Fruit fly (Drosophila melanogaster) whole organism, prepupa: ENCODE measurements around the gene CG5611.

ENCODE experiments used
- CG10631 ChIP-seq: fragments of 200-800 bp; sonication (Bioruptor generic); optimal IDR thresholded peaks from 2 replicates; lab custom pipeline; 2016; ENCODE audit warnings: missing biosample characterization, missing genetic modification characterization
- CG11294 ChIP-seq: fragments of 200-800 bp; sonication (Bioruptor generic); IDR thresholded peaks from 2 replicates; pipeline ENCODE4 v1.3.6; 2022; ENCODE audit warnings: missing biosample characterization, missing genetic modification characterization
- CG11762 ChIP-seq: fragments of 200-800 bp; sonication (Bioruptor generic); optimal IDR thresholded peaks from 3 replicates; lab custom pipeline; 2016; ENCODE audit warnings: missing biosample characterization, missing genetic modification characterization; ENCODE audit not compliant: insufficient read depth
- CG11902 ChIP-seq: fragments of 200-800 bp; sonication (Bioruptor generic); optimal IDR thresholded peaks from 3 replicates; lab custom pipeline; 2016; ENCODE audit warnings: missing biosample characterization, missing genetic modification characterization
- CG15336 ChIP-seq: fragments of 200-800 bp; sonication (Bioruptor generic); IDR thresholded peaks from 2 replicates; pipeline ENCODE4 v1.3.6; 2022; ENCODE audit warnings: missing biosample characterization, missing genetic modification characterization
- CG16779 ChIP-seq: fragments of 200-800 bp; sonication (Bioruptor generic); optimal IDR thresholded peaks from 3 replicates; lab custom pipeline; 2017; ENCODE audit warnings: missing biosample characterization, mild to moderate bottlenecking, missing genetic modification characterization
- CG3032 ChIP-seq: fragments of 200-800 bp; optimal IDR thresholded peaks from 2 replicates; lab custom pipeline; 2019; ENCODE audit warnings: missing biosample characterization, mild to moderate bottlenecking, missing genetic modification characterization, moderate library complexity
- CG31627 ChIP-seq: fragments of 200-800 bp; sonication (Bioruptor generic); optimal IDR thresholded peaks from 3 replicates; lab custom pipeline; 2016; ENCODE audit warnings: missing biosample characterization, missing genetic modification characterization
- CG32006 ChIP-seq: fragments of 200-800 bp; sonication (Bioruptor generic); optimal IDR thresholded peaks from 3 replicates; lab custom pipeline; 2017; ENCODE audit warnings: missing biosample characterization, mild to moderate bottlenecking, missing genetic modification characterization
- CG34406 ChIP-seq: fragments of 200-800 bp; sonication (Bioruptor generic); optimal IDR thresholded peaks from 3 replicates; lab custom pipeline; 2016; ENCODE audit warnings: missing biosample characterization, missing genetic modification characterization
- CG6163 ChIP-seq: fragments of 200-800 bp; sonication (Bioruptor generic); IDR thresholded peaks from 3 replicates; pipeline ENCODE4 v1.3.6; 2022; ENCODE audit warnings: missing biosample characterization, missing genetic modification characterization
- CG6792 ChIP-seq: fragments of 200-800 bp; sonication (Bioruptor generic); optimal IDR thresholded peaks from 3 replicates; lab custom pipeline; 2016; ENCODE audit warnings: missing biosample characterization, missing genetic modification characterization
- CG6808 ChIP-seq: fragments of 200-800 bp; sonication (Bioruptor generic); optimal IDR thresholded peaks from 3 replicates; lab custom pipeline; 2017; ENCODE audit warnings: missing biosample characterization, missing genetic modification characterization, mild to moderate bottlenecking, moderate library complexity, missing genetic modification reagents
- CG7368 ChIP-seq: fragments of 200-800 bp; sonication (Bioruptor generic); optimal IDR thresholded peaks from 3 replicates; lab custom pipeline; 2016; ENCODE audit warnings: missing biosample characterization, missing genetic modification characterization
- CG8119 ChIP-seq: fragments of 200-800 bp; sonication (Bioruptor generic); IDR thresholded peaks from 3 replicates; pipeline ENCODE4 v1.3.6; 2022; ENCODE audit warnings: missing biosample characterization, missing genetic modification characterization
- CG8632 ChIP-seq: fragments of 200-800 bp; sonication (Bioruptor generic); optimal IDR thresholded peaks from 3 replicates; lab custom pipeline; 2016; ENCODE audit warnings: missing biosample characterization, missing genetic modification characterization
- CG9139 ChIP-seq: fragments of 200-800 bp; sonication (Bioruptor generic); optimal IDR thresholded peaks from 3 replicates; lab custom pipeline; 2017; ENCODE audit warnings: missing biosample characterization, mild to moderate bottlenecking, missing genetic modification characterization
- Eip78C ChIP-seq: fragments of 200-800 bp; sonication (Bioruptor generic); peaks from one replicate; lab custom pipeline; 2016; ENCODE audit warnings: missing biosample characterization, missing genetic modification characterization
- Eip93F ChIP-seq: fragments of 200-800 bp; sonication (Bioruptor generic); optimal IDR thresholded peaks from 2 replicates; lab custom pipeline; 2016; ENCODE audit warnings: missing biosample characterization, mild to moderate bottlenecking, missing genetic modification characterization
- Ets21C ChIP-seq: fragments of 200-800 bp; sonication (Bioruptor generic); optimal IDR thresholded peaks from 3 replicates; lab custom pipeline; 2016; ENCODE audit warnings: missing biosample characterization, missing genetic modification characterization
- Ets96B ChIP-seq: fragments of 200-800 bp; optimal IDR thresholded peaks from 2 replicates; lab custom pipeline; 2019; ENCODE audit warnings: missing biosample characterization, mild to moderate bottlenecking, missing genetic modification characterization, moderate library complexity
- Gug ChIP-seq: fragments of 200-800 bp; sonication (Bioruptor generic); IDR thresholded peaks from 2 replicates; pipeline ENCODE4 v1.3.6; 2022; ENCODE audit warnings: missing biosample characterization, missing genetic modification characterization
- Hr38 ChIP-seq: sonication (Bioruptor generic); optimal IDR thresholded peaks from 2 replicates; lab custom pipeline; 2016; ENCODE audit warnings: missing biosample characterization, missing genetic modification characterization
- Hr4 ChIP-seq: fragments of 200-800 bp; sonication (Bioruptor generic); optimal IDR thresholded peaks from 3 replicates; lab custom pipeline; 2016; ENCODE audit warnings: missing biosample characterization, missing genetic modification characterization
- Met ChIP-seq: fragments of 200-800 bp; sonication (Bioruptor generic); optimal IDR thresholded peaks from 3 replicates; lab custom pipeline; 2016; ENCODE audit warnings: missing biosample characterization, missing genetic modification characterization
- OdsH ChIP-seq: fragments of 200-800 bp; sonication (Bioruptor generic); optimal IDR thresholded peaks from 3 replicates; lab custom pipeline; 2016; ENCODE audit warnings: missing biosample characterization, missing genetic modification characterization
- Smox ChIP-seq: fragments of 200-800 bp; sonication (Bioruptor generic); optimal IDR thresholded peaks from 3 replicates; lab custom pipeline; 2016; ENCODE audit warnings: missing biosample characterization, missing genetic modification characterization
- Sox102F ChIP-seq: fragments of 200-800 bp; sonication (Bioruptor generic); optimal IDR thresholded peaks from 2 replicates; lab custom pipeline; 2016; ENCODE audit warnings: missing biosample characterization, mild to moderate bottlenecking, missing genetic modification characterization
- Sox14 ChIP-seq: fragments of 200-800 bp; sonication (Bioruptor generic); optimal IDR thresholded peaks from 3 replicates; lab custom pipeline; 2016; ENCODE audit warnings: missing biosample characterization, missing genetic modification characterization
- Sox15 ChIP-seq: fragments of 200-800 bp; sonication (Bioruptor generic); optimal IDR thresholded peaks from 3 replicates; lab custom pipeline; 2016; ENCODE audit warnings: missing biosample characterization, missing genetic modification characterization
- achi ChIP-seq: fragments of 200-800 bp; sonication (Bioruptor generic); optimal IDR thresholded peaks from 3 replicates; lab custom pipeline; 2016; ENCODE audit warnings: missing biosample characterization, missing genetic modification characterization
- acj6 ChIP-seq: fragments of 200-800 bp; sonication (Bioruptor generic); optimal IDR thresholded peaks from 3 replicates; lab custom pipeline; 2016; ENCODE audit warnings: missing biosample characterization, missing genetic modification characterization
- cyc ChIP-seq: fragments of 200-800 bp; sonication (Bioruptor generic); optimal IDR thresholded peaks from 3 replicates; lab custom pipeline; 2016; ENCODE audit warnings: missing biosample characterization, missing genetic modification characterization
- eg ChIP-seq: fragments of 200-800 bp; sonication (Bioruptor generic); IDR thresholded peaks from 3 replicates; pipeline ENCODE4 v1.3.6; 2022; ENCODE audit warnings: missing biosample characterization, missing genetic modification characterization
- esn ChIP-seq: fragments of 200-800 bp; sonication (Bioruptor generic); optimal IDR thresholded peaks from 2 replicates; lab custom pipeline; 2016; ENCODE audit warnings: missing biosample characterization, mild to moderate bottlenecking, missing genetic modification characterization, moderate library complexity
- fd59A ChIP-seq: fragments of 200-800 bp; sonication (Bioruptor generic); optimal IDR thresholded peaks from 2 replicates; lab custom pipeline; 2017; ENCODE audit warnings: missing biosample characterization, mild to moderate bottlenecking, missing genetic modification characterization, missing genetic modification reagents
- fd85E ChIP-seq: fragments of 200-800 bp; sonication (Bioruptor generic); optimal IDR thresholded peaks from 3 replicates; lab custom pipeline; 2016; ENCODE audit warnings: missing biosample characterization, missing genetic modification characterization
- net ChIP-seq: fragments of 200-800 bp; sonication (Bioruptor generic); optimal IDR thresholded peaks from 3 replicates; lab custom pipeline; 2016; ENCODE audit warnings: missing biosample characterization, missing genetic modification characterization
- pdm3 ChIP-seq: fragments of 200-800 bp; sonication (Bioruptor generic); optimal IDR thresholded peaks from 3 replicates; lab custom pipeline; 2016; ENCODE audit warnings: missing biosample characterization, missing genetic modification characterization
- salr ChIP-seq, 2 experiments: fragments of 200-800 bp; sonication (Bioruptor generic); optimal IDR thresholded peaks; 3 replicates each; lab custom pipeline; 2016 to 2018; ENCODE audit warnings: missing biosample characterization in 2 of 2, missing genetic modification characterization in 2 of 2, mild to moderate bottlenecking in 1 of 2
- ss ChIP-seq, 2 experiments: fragments of 200-800 bp; sonication (Bioruptor generic); optimal IDR thresholded peaks; 2 replicates in 1 of 2; 3 replicates in 1 of 2; lab custom pipeline; 2017 to 2018; ENCODE audit warnings: mild to moderate bottlenecking in 2 of 2, missing biosample characterization in 2 of 2, missing genetic modification characterization in 2 of 2, moderate library complexity in 1 of 2
- svp ChIP-seq: fragments of 200-800 bp; sonication (Bioruptor generic); peaks from one replicate; lab custom pipeline; 2016; ENCODE audit warnings: missing biosample characterization, missing genetic modification characterization

Gene CG5611

dm6 chr3R:27604636-27605443 is 31.0 kb downstream of the CG5611 start (continued):
- TF ChIP-seq Ets21C (GFP tag; lab: Kevin White, UChicago) = no peak
- peak; percentile 37 for TF ChIP-seq Smox (GFP tag; lab: Kevin White, UChicago)
- no peak for TF ChIP-seq CG11902 (GFP tag; lab: Kevin White, UChicago)
- peak; percentile 58 for TF ChIP-seq acj6 (GFP tag; lab: Kevin White, UChicago)
- peak; percentile 29 for TF ChIP-seq Ets96B (tag; lab: Kevin White, UChicago)
- no peak for TF ChIP-seq CG9139
- peak; percentile 55 for TF ChIP-seq fd59A (GFP tag; lab: Kevin White, UChicago)
- peak; percentile 25 for TF ChIP-seq CG7368
- TF ChIP-seq ss (GFP tag; optimal IDR thresholded peaks at IDR 0.05; lab: Kevin White, UChicago) = peak; percentile 6 to 49
- no peak for TF ChIP-seq CG11762 (GFP tag; lab: Kevin White, UChicago)
- TF ChIP-seq svp (GFP tag; lab: Kevin White, UChicago) = peak; percentile 81
- peak; percentile 90 for TF ChIP-seq Eip78C (GFP tag; lab: Kevin White, UChicago)
- TF ChIP-seq fd85E (GFP tag; lab: Kevin White, UChicago) = no peak
- peak; percentile 27 to 74 for TF ChIP-seq salr (GFP tag; optimal IDR thresholded peaks at IDR 0.05; lab: Kevin White, UChicago)
- TF ChIP-seq CG34406 (GFP tag; lab: Kevin White, UChicago) = peak; percentile 46
- peak; percentile 68 for TF ChIP-seq OdsH (GFP tag; lab: Kevin White, UChicago)
- peak; percentile 57 for TF ChIP-seq Sox102F (GFP tag; lab: Kevin White, UChicago)
- peak; percentile 71 for TF ChIP-seq pdm3 (GFP tag; lab: Kevin White, UChicago)
- TF ChIP-seq cyc (GFP tag; lab: Kevin White, UChicago) = peak; percentile 23
- TF ChIP-seq CG6792 = peak; percentile 41
- no peak for TF ChIP-seq Hr38 (GFP tag; lab: Kevin White, UChicago)
- peak; percentile 57 for TF ChIP-seq Met
- TF ChIP-seq esn = peak; percentile 44
- peak; percentile 14 for TF ChIP-seq CG16779 (tag; lab: Kevin White, UChicago)
- peak; percentile 8 for TF ChIP-seq Sox15 (GFP tag; lab: Kevin White, UChicago)
- TF ChIP-seq CG6163 (GFP tag; lab: Robert Waterston, UW) = peak; percentile 50; the same call in 1 of the 3 replicates
- TF ChIP-seq CG6808 (GFP tag; lab: Kevin White, UChicago) = peak; percentile 21
- TF ChIP-seq CG8632 = peak; percentile 38
- TF ChIP-seq net = peak; percentile 60
- TF ChIP-seq, all 60 proteins: peak for 44

dm6 chr3R:27603671-27604070 is 32.2 kb downstream of the CG5611 start:
- no peak for TF ChIP-seq CG16779 (tag; lab: Kevin White, UChicago)
- TF ChIP-seq esn = no peak
- TF ChIP-seq svp (GFP tag; lab: Kevin White, UChicago) = peak; percentile 90
- TF ChIP-seq Gug (GFP tag; lab: Robert Waterston, UW) = 0 out of 2 replicates have a peak, but pooled peaks have one; percentile 8
- peak; percentile 23 for TF ChIP-seq Sox14 (GFP tag; lab: Kevin White, UChicago)
- no peak for TF ChIP-seq CG3032 (tag; lab: Kevin White, UChicago)
- TF ChIP-seq Eip93F (GFP tag; lab: Kevin White, UChicago) = no peak
- TF ChIP-seq Ets21C (GFP tag; lab: Kevin White, UChicago) = no peak
- peak; percentile 77 for TF ChIP-seq Eip78C (GFP tag; lab: Kevin White, UChicago)
- peak; percentile 23 for TF ChIP-seq CG32006 (GFP tag; lab: Kevin White, UChicago)
- peak; percentile 20 for TF ChIP-seq Hr4
- TF ChIP-seq Hr38 (GFP tag; lab: Kevin White, UChicago) = no peak
- peak; percentile 44; the same call in 1 of the 2 replicates for TF ChIP-seq CG15336
- TF ChIP-seq CG11294 (GFP tag; lab: Robert Waterston, UW) = peak; percentile 28; the same call in 1 of the 2 replicates
- no peak for TF ChIP-seq CG6792
- TF ChIP-seq CG6163 (GFP tag; lab: Robert Waterston, UW) = 0 out of 3 replicates have a peak, but pooled peaks have one; percentile 32
- TF ChIP-seq CG31627 (GFP tag; lab: Kevin White, UChicago) = no peak
- TF ChIP-seq eg (GFP tag; lab: Robert Waterston, UW) = 0 out of 3 replicates have a peak, but pooled peaks have one; percentile 52
- TF ChIP-seq CG8119 = 0 out of 3 replicates have a peak, but pooled peaks have one; percentile 27
- TF ChIP-seq achi = no peak
- TF ChIP-seq CG10631 (GFP tag; lab: Kevin White, UChicago) = no peak
